Worm (Caenorhabditis elegans) whole organism, L1 larva: Measurements from ENCODE around the gene F38E9.6.
"Not testable (repeated sequence)": the region's sequence is repeated elsewhere in the genome, so short reads cannot be mapped to it uniquely, and the experiment has no call there.

ENCODE experiments used
- Y116A8C.19 ChIP-seq: sonication (generic microtip); optimal IDR thresholded peaks from 2 replicates; lab custom pipeline; 2016; ENCODE audit warnings: missing compliant biosample characterization, missing genetic modification characterization, borderline replicate concordance
- aha-1 ChIP-seq: fragments of 150-350 bp; optimal IDR thresholded peaks from 2 replicates; lab custom pipeline; 2014; ENCODE audit warnings: missing biosample characterization, missing genetic modification characterization
- ceh-82 ChIP-seq, 3 experiments: fragments of 150-350 bp in 1 of 3; sonication (generic microtip) in 2 of 3; optimal IDR thresholded peaks; 2 replicates each; lab custom pipeline; 2014 to 2017; ENCODE audit warnings: missing biosample characterization in 3 of 3, missing genetic modification characterization in 3 of 3
- ces-1 ChIP-seq: fragments of 150-350 bp; optimal IDR thresholded peaks from 2 replicates; lab custom pipeline; 2014; ENCODE audit warnings: missing biosample characterization, missing genetic modification reagents, missing genetic modification characterization
- dsc-1 ChIP-seq: sonication (generic microtip); optimal IDR thresholded peaks from 2 replicates; lab custom pipeline; 2016; ENCODE audit warnings: mild to moderate bottlenecking, missing genetic modification characterization, missing compliant biosample characterization
- efl-3 ChIP-seq: fragments of 200-800 bp; sonication (Bioruptor generic); optimal IDR thresholded peaks from 2 replicates; lab custom pipeline; 2018; ENCODE audit warnings: mild to moderate bottlenecking, missing genetic modification characterization, missing compliant biosample characterization
- egl-13 ChIP-seq: sonication (generic microtip); optimal IDR thresholded peaks from 2 replicates; lab custom pipeline; 2016; ENCODE audit warnings: missing genotype, missing genetic modification reagents, missing genetic modification characterization, missing compliant biosample characterization
- elt-2 ChIP-seq: sonication (generic microtip); optimal IDR thresholded peaks from 2 replicates; lab custom pipeline; 2016; ENCODE audit warnings: missing genetic modification characterization, mild to moderate bottlenecking, inconsistent platforms, missing compliant biosample characterization, missing genetic modification reagents
- elt-3 ChIP-seq, 6 experiments: fragments of 150-350 bp in 1 of 6; sonication (generic microtip); optimal IDR thresholded peaks; 2 replicates each; lab custom pipeline; 2017 to 2018; ENCODE audit warnings: missing biosample characterization in 6 of 6, missing genetic modification characterization in 6 of 6, inconsistent platforms in 1 of 6
- fos-1 ChIP-seq: fragments of 150-350 bp; optimal IDR thresholded peaks from 2 replicates; lab custom pipeline; 2014; ENCODE audit warnings: missing biosample characterization, missing genetic modification characterization
- hpl-2 ChIP-seq: fragments of 150-350 bp; optimal IDR thresholded peaks from 2 replicates; lab custom pipeline; 2014; ENCODE audit warnings: missing biosample characterization, missing genetic modification reagents, missing genetic modification characterization
- irx-1 ChIP-seq: sonication (generic microtip); optimal IDR thresholded peaks from 2 replicates; lab custom pipeline; 2016; ENCODE audit warnings: missing genetic modification characterization, missing compliant biosample characterization
- jun-1 ChIP-seq: fragments of 150-350 bp; optimal IDR thresholded peaks from 2 replicates; lab custom pipeline; 2014; ENCODE audit warnings: missing biosample characterization, missing genetic modification reagents, missing genetic modification characterization
- lin-14 ChIP-seq: fragments of 200-800 bp; sonication (Bioruptor generic); optimal IDR thresholded peaks from 2 replicates; lab custom pipeline; 2018; ENCODE audit warnings: mild to moderate bottlenecking, missing genetic modification characterization, moderate library complexity, missing compliant biosample characterization
- mab-9 ChIP-seq: fragments of 200-800 bp; sonication (Bioruptor generic); IDR thresholded peaks from 2 replicates; pipeline ENCODE4 v1.3.6; 2022; ENCODE audit warnings: missing genetic modification reagents, missing genetic modification characterization, missing compliant biosample characterization
- mdl-1 ChIP-seq, 2 experiments: fragments of 150-350 bp; optimal IDR thresholded peaks; 2 replicates each; lab custom pipeline; 2014 to 2017; ENCODE audit warnings: missing biosample characterization in 2 of 2, missing genetic modification characterization in 2 of 2, inconsistent platforms in 1 of 2
- nhr-19 ChIP-seq: fragments of 200-800 bp; sonication (Bioruptor generic); conservative IDR thresholded peaks from 2 replicates; pipeline ENCODE4 v1.3.6; 2022; ENCODE audit warnings: missing genetic modification characterization, missing compliant biosample characterization
- nhr-237 ChIP-seq: fragments of 150-350 bp; optimal IDR thresholded peaks from 2 replicates; lab custom pipeline; 2014; ENCODE audit warnings: missing biosample characterization, missing genetic modification characterization
- nhr-71 ChIP-seq: sonication (generic microtip); optimal IDR thresholded peaks from 2 replicates; lab custom pipeline; 2016; ENCODE audit warnings: mild to moderate bottlenecking, missing genetic modification characterization, moderate library complexity, missing compliant biosample characterization
- nhr-76 ChIP-seq: sonication (generic microtip); optimal IDR thresholded peaks from 2 replicates; lab custom pipeline; 2017; ENCODE audit warnings: missing biosample characterization, missing genetic modification characterization
- nhr-84 ChIP-seq: sonication (generic microtip); optimal IDR thresholded peaks from 2 replicates; lab custom pipeline; 2017; ENCODE audit warnings: missing biosample characterization, missing genetic modification characterization
- pag-3 ChIP-seq: sonication (generic microtip); optimal IDR thresholded peaks from 2 replicates; lab custom pipeline; 2017; ENCODE audit warnings: missing genetic modification characterization, mild to moderate bottlenecking, missing compliant biosample characterization, antibody characterized with exemption, borderline replicate concordance; ENCODE audit not compliant: insufficient read depth
- rnt-1 ChIP-seq: sonication (generic microtip); optimal IDR thresholded peaks from 2 replicates; lab custom pipeline; 2016; ENCODE audit warnings: mild to moderate bottlenecking, missing genetic modification characterization, moderate library complexity, missing compliant biosample characterization
- snpc-4 ChIP-seq: fragments of 150-350 bp; optimal IDR thresholded peaks from 2 replicates; lab custom pipeline; 2014; ENCODE audit warnings: missing biosample characterization, missing genetic modification characterization
- snu-23 ChIP-seq: sonication (generic microtip); optimal IDR thresholded peaks from 2 replicates; lab custom pipeline; 2016; ENCODE audit warnings: missing genetic modification characterization, missing compliant biosample characterization
- sox-4 ChIP-seq: sonication (generic microtip); optimal IDR thresholded peaks from 2 replicates; lab custom pipeline; 2016; ENCODE audit warnings: missing genetic modification characterization, missing compliant biosample characterization
- sup-37 ChIP-seq: fragments of 200-800 bp; sonication (Bioruptor generic); optimal IDR thresholded peaks from 2 replicates; lab custom pipeline; 2018; ENCODE audit warnings: mild to moderate bottlenecking, missing genetic modification characterization, missing compliant biosample characterization
- swsn-7 ChIP-seq: sonication (generic microtip); optimal IDR thresholded peaks from 2 replicates; lab custom pipeline; 2016; ENCODE audit warnings: missing genetic modification characterization, missing compliant biosample characterization
- unc-30 ChIP-seq: sonication (generic microtip); optimal IDR thresholded peaks from 2 replicates; lab custom pipeline; 2017; ENCODE audit warnings: missing biosample characterization, missing genetic modification characterization
- unc-62 ChIP-seq: fragments of 150-350 bp; optimal IDR thresholded peaks from 2 replicates; lab custom pipeline; 2014; ENCODE audit warnings: missing biosample characterization, missing genetic modification reagents, missing genetic modification characterization
- unc-86 ChIP-seq: sonication (generic microtip); optimal IDR thresholded peaks from 2 replicates; lab custom pipeline; 2016; ENCODE audit warnings: missing genetic modification characterization, missing compliant biosample characterization
- xbp-1 ChIP-seq: sonication (generic microtip); optimal IDR thresholded peaks from 2 replicates; lab custom pipeline; 2016; ENCODE audit warnings: missing genetic modification characterization, missing compliant biosample characterization
- zip-4 ChIP-seq: fragments of 200-800 bp; sonication (Bioruptor generic); optimal IDR thresholded peaks from 2 replicates; lab custom pipeline; 2018; ENCODE audit warnings: mild to moderate bottlenecking, missing genetic modification characterization, moderate library complexity, missing compliant biosample characterization
- ztf-11 ChIP-seq, 2 experiments: sonication (generic microtip); optimal IDR thresholded peaks; 2 replicates each; lab custom pipeline; 2016 to 2017; ENCODE audit warnings: missing genetic modification characterization in 2 of 2, missing biosample characterization in 1 of 2, missing compliant biosample characterization in 1 of 2
- ztf-4 ChIP-seq: fragments of 150-350 bp; optimal IDR thresholded peaks from 2 replicates; lab custom pipeline; 2014; ENCODE audit warnings: missing biosample characterization, missing genetic modification characterization

Gene F38E9.6

ce11 chrX:16445793-16446248 is 13.6 kb downstream of the F38E9.6 start, which contains the start of gene twf-2 (continued):
- TF ChIP-seq ces-1 (no peak), sup-37 (GFP tag; lab: Kevin White, UChicago) (no peak), snpc-4 (tag; lab: Kevin White, UChicago) (peak; percentile 55), jun-1 (tag; lab: Kevin White, UChicago) (peak; percentile 69), elt-3 (tag; optimal IDR thresholded peaks at IDR 0.05; lab: Kevin White, UChicago) (peak in 1 of 6 experiments; percentile 19), nhr-19 (GFP tag; lab: Robert Waterston, UW) (peak; percentile 69), unc-30 (tag; lab: Kevin White, UChicago) (no peak)
- TF ChIP-seq, all 84 proteins: peak for 42

DNA sequence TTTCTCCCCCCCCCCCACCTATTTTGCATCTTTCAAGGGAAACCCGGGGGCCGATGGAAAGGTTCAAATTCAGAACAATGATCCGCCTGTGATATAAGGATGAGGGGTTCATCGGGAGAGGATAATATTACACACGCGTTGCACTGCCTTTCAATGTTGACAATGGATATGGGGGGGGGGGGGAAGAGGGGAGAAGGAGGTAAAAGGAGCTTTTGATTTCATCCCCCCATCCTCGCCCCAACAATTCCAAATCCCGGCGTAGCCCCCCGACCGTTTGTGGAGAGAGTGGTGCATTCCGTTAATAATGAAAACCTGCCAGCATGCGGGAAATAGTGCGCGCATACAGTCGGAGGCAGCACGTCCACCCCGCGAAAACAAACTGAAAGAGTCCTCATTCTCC is 14.9 kb downstream of the F38E9.6 start:
- no peak for TF ChIP-seq nhr-71 (tag; lab: Kevin White, UChicago)
- no peak for TF ChIP-seq zip-4 (GFP tag; lab: Kevin White, UChicago)
- no peak for TF ChIP-seq nhr-76 (tag; lab: Kevin White, UChicago)
- no peak for TF ChIP-seq swsn-7 (tag; lab: Kevin White, UChicago)
- no peak for TF ChIP-seq ztf-11 (tag; optimal IDR thresholded peaks at IDR 0.05; lab: Kevin White, UChicago)
- no peak for TF ChIP-seq mdl-1 (tag; optimal IDR thresholded peaks at IDR 0.05; lab: Kevin White, UChicago)
- no peak for TF ChIP-seq aha-1
- TF ChIP-seq irx-1 (tag; lab: Kevin White, UChicago) = no peak
- TF ChIP-seq, all 84 proteins: peak for 0

- no peak for TF ChIP-seq efl-3 (GFP tag; lab: Kevin White, UChicago)
- no peak for TF ChIP-seq rnt-1 (tag; lab: Kevin White, UChicago)
- TF ChIP-seq mab-9 (GFP tag; lab: Robert Waterston, UW) = no peak
- no peak for TF ChIP-seq aha-1
- TF ChIP-seq sox-4 (tag; lab: Kevin White, UChicago) = no peak
- TF ChIP-seq ceh-82 (tag; optimal IDR thresholded peaks at IDR 0.05; lab: Kevin White, UChicago) = no peak
- TF ChIP-seq pag-3 (tag; lab: Kevin White, UChicago) = no peak
- TF ChIP-seq egl-13 (tag; lab: Kevin White, UChicago) = no peak
- TF ChIP-seq xbp-1 (tag; lab: Kevin White, UChicago) = no peak
- TF ChIP-seq unc-86 (tag; lab: Kevin White, UChicago) = no peak
- no peak for TF ChIP-seq unc-62 (GFP tag; lab: Kevin White, UChicago)
- no peak for TF ChIP-seq dsc-1 (tag; lab: Kevin White, UChicago)
- TF ChIP-seq ztf-4 = no peak
- TF ChIP-seq hpl-2 (GFP tag; lab: Kevin White, UChicago) = no peak
Observed at ce11 chrX:16451124-16451523, 18.9 kb downstream of the F38E9.6 start.

- TF ChIP-seq lin-14 (GFP tag; lab: Kevin White, UChicago); Y116A8C.19; zip-4 (GFP tag; lab: Kevin White, UChicago): not testable (repeated sequence)
Observed at ce11 chrX:16451642-16452041, 19.4 kb downstream of the F38E9.6 start, which contains the start of gene F38E9.4. TSS of gene F38E9.4 (plus strand) at chrX:16451942.

DNA sequence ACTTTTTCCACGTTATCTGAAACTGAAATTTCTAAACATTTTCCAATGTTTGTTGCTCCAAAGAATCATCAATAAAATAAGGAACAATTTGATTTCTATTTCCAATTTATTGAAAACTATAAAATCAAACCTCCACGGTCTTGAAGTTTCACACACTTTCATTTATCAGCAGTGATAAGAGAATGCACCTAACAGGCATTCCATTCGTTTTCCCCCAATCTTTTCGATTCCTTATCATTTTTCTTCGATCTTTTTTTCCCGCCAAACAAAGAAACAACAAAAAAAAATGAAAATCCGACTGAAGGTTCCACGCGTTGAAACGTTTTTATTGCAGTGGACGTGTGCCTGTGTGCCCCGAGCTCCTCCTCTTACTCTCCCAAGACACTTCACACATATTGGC is 24.4 kb downstream of the F38E9.6 start, which contains the start of gene nas-39:
nas-39 (plus strand) TSS at position 269 of the 400 bp plus-strand sequence.
- TF ChIP-seq snu-23 = no peak
- no peak for TF ChIP-seq ceh-82 (tag; optimal IDR thresholded peaks at IDR 0.05; lab: Kevin White, UChicago)
- TF ChIP-seq nhr-84 (tag; lab: Kevin White, UChicago) = no peak
- no peak for TF ChIP-seq fos-1 (tag; lab: Kevin White, UChicago)
- peak; percentile 69 for TF ChIP-seq elt-2
- TF ChIP-seq ztf-4 = no peak
- TF ChIP-seq nhr-237 (tag; lab: Kevin White, UChicago) = no peak
